Worm (Caenorhabditis elegans) whole organism, midembryonic: Measurements from ENCODE around the gene pxn-2.

ENCODE experiments used
- flt-1 ChIP-seq: fragments of 200-800 bp; sonication (Bioruptor generic); IDR thresholded peaks from 2 replicates; pipeline ENCODE4 v1.3.6; 2022; ENCODE audit warnings: missing genetic modification characterization, missing compliant biosample characterization
- ref-1 ChIP-seq: fragments of 200-800 bp; sonication (Bioruptor generic); conservative IDR thresholded peaks from 2 replicates; pipeline ENCODE4 v1.3.6; 2022; ENCODE audit warnings: missing genetic modification reagents, missing genetic modification characterization, missing compliant biosample characterization
- ztf-23 ChIP-seq: fragments of 200-800 bp; sonication (Bioruptor generic); IDR thresholded peaks from 2 replicates; pipeline ENCODE4 v1.3.6; 2022; ENCODE audit warnings: missing genetic modification reagents, missing genetic modification characterization, missing compliant biosample characterization
- ztf-29 ChIP-seq: fragments of 200-800 bp; sonication (Bioruptor generic); IDR thresholded peaks from 2 replicates; pipeline ENCODE4 v1.3.6; 2022; ENCODE audit warnings: missing genetic modification reagents, missing genetic modification characterization, missing compliant biosample characterization

DNA sequence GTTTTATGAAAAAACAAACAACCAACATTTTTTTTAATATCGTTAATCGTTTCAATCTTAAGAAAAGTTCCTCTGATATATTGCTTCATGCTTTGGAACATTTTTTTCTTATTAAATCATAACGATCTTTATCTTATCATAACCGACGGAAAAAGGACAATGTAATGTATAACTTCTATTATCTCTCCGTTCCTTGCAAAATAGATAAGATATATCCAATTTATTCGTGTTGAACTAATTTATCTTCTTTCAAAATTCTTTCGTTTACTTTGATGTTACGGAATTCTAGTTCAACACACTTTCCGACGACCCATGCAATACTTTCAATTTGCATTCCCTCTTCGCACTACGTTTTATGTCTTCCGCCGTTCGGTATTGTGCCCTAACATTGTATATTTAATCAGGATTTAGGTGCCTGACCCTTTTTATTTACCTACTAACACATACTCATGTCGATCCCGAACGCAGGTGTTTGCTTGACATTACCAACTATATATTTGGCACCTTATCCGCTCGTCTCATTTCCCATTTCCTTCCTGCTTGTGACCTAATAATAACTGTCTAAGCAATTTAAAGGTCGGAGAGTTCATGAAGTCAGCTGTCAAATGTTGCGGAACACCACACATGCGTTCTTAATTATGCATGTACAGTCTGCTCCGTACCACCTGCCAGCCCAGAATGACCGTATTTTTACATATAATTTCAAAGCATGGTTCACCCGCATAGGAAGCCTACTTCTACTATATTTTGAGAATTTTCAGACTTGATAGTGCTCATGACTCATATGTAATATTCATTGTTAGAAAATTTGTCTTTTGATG lies 12.5 kb upstream of the pxn-2 start:
- TF ChIP-seq ztf-23 (GFP tag; lab: Robert Waterston, UW): no peak
- TF ChIP-seq ref-1 (GFP tag; lab: Robert Waterston, UW): no peak
- no peak for TF ChIP-seq ztf-29
- no peak for TF ChIP-seq flt-1 (GFP tag; lab: Robert Waterston, UW)
